Worm (Caenorhabditis elegans): Measurements from ENCODE around the gene gfl-1.

Gene gfl-1

DNA sequence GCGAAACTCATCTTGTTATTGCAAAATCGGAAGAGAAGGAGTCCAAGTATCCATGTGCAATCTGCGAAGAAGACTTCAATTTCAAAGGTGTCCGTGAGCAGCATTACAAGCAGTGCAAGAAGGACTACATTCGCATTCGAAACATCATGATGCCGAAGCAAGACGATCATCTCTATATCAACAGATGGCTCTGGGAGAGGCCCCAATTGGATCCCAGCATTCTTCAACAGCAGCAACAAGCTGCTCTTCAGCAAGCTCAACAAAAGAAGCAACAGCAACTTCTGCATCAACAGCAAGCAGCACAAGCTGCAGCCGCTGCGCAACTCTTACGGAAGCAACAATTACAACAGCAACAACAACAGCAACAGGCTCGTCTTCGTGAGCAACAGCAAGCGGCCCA lies 5.1 kb downstream of the gfl-1 start:
- no peak for TF ChIP-seq lsy-2 (tag; optimal IDR thresholded peaks at IDR 0.05)
- no peak for TF ChIP-seq mep-1 (tag; optimal IDR thresholded peaks at IDR 0.05)
- TF ChIP-seq sptf-1 (tag; optimal IDR thresholded peaks at IDR 0.05), result no peak
- no peak for TF ChIP-seq flh-1 (GFP tag; optimal IDR thresholded peaks at IDR 0.05)
- no peak for TF ChIP-seq cnd-1 (tag; optimal IDR thresholded peaks at IDR 0.05)
- TF ChIP-seq ces-1 (GFP tag; optimal IDR thresholded peaks at IDR 0.05), result no peak
- no peak for TF ChIP-seq ceh-43 (GFP tag; optimal IDR thresholded peaks at IDR 0.05)
- no peak for TF ChIP-seq unc-62 (GFP tag; optimal IDR thresholded peaks at IDR 0.05)

DNA sequence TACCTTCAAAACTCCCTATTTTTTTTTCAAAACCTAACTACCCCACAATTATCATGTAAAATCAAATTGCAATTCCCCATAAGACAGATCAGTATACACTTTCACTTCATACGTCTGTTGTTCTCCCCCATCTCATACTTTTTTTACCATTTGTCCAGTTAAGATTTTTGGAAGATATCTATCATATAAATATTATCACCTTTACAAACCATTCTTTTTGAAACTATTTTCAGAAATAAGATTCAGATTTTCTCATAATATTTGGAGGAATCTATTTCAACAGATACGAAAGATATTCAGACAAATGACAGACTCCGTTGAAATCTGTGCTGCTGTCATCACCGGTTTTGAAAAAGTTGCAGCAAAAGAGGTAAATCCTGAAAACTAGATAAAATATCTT lies 6.7 kb downstream of the gfl-1 start, which contains the start of gene M04B2.2:
Gene M04B2.2 (plus strand): TSS at position 301 of the 400 bp plus-strand sequence.
- no peak for TF ChIP-seq drap-1 (GFP tag; optimal IDR thresholded peaks at IDR 0.05)
- no peak for TF ChIP-seq lin-32 (GFP tag; optimal IDR thresholded peaks at IDR 0.05)
- TF ChIP-seq unc-120 (tag; optimal IDR thresholded peaks at IDR 0.05; ENCODE audit: poor library complexity, severe bottlenecking), result no peak
- TF ChIP-seq nhr-12 (tag; optimal IDR thresholded peaks at IDR 0.05), result no peak
- TF ChIP-seq nhr-237 (tag; optimal IDR thresholded peaks at IDR 0.05), result no peak
- TF ChIP-seq mls-2 (tag; optimal IDR thresholded peaks at IDR 0.05), result no peak
- TF ChIP-seq elt-1 (tag; optimal IDR thresholded peaks at IDR 0.05; ENCODE audit: borderline replicate concordance, insufficient read depth), result no peak
- no peak for TF ChIP-seq mab-5 (tag; optimal IDR thresholded peaks at IDR 0.05)
- TF ChIP-seq blmp-1 (tag; optimal IDR thresholded peaks at IDR 0.05), result no peak
- TF ChIP-seq nhr-28 (tag; optimal IDR thresholded peaks at IDR 0.05), result no peak
- TF ChIP-seq M03D4.4 (tag; optimal IDR thresholded peaks at IDR 0.05), result no peak
- TF ChIP-seq cnd-1 (tag; optimal IDR thresholded peaks at IDR 0.05), result no peak
- TF ChIP-seq ceh-43 (GFP tag; optimal IDR thresholded peaks at IDR 0.05), result no peak
- TF ChIP-seq ceh-39 (tag; optimal IDR thresholded peaks at IDR 0.05), result no peak
- no peak for TF ChIP-seq nhr-2 (tag; optimal IDR thresholded peaks at IDR 0.05)
- no peak for TF ChIP-seq tbx-8 (GFP tag; optimal IDR thresholded peaks at IDR 0.05)
- no peak for TF ChIP-seq zip-8 (tag; optimal IDR thresholded peaks at IDR 0.05)

DNA sequence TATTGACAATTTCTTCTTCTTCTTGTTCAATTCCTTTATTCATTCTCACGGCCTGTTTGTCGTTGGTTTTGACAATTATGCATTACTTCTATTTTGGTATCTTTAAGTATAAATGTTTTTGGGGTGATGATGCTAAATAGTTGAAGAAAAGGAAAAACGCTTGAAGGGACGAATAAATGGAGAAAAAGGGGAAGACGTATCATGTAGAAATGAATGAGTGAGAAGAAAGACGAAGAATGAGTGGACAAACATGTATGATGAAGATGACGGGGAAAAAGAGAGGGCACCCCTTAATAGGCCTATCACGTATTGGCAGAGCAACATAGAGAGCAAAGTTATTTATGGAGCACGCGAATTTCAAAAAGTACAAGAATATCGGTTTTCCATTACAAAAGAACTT lies 27.6 kb downstream of the gfl-1 start, which contains the start of gene M04B2.7:
Gene M04B2.7 (minus strand): TSS at position 101 of the 400 bp plus-strand sequence.
- TF ChIP-seq tbx-8 (GFP tag; optimal IDR thresholded peaks at IDR 0.05) (no peak), elt-3 (tag; optimal IDR thresholded peaks at IDR 0.05) (no peak), snpc-4 (tag; optimal IDR thresholded peaks at IDR 0.05) (no peak), ztf-11 (tag; optimal IDR thresholded peaks at IDR 0.05) (no peak), pha-4 (tag; optimal IDR thresholded peaks at IDR 0.05) (no peak)

DNA sequence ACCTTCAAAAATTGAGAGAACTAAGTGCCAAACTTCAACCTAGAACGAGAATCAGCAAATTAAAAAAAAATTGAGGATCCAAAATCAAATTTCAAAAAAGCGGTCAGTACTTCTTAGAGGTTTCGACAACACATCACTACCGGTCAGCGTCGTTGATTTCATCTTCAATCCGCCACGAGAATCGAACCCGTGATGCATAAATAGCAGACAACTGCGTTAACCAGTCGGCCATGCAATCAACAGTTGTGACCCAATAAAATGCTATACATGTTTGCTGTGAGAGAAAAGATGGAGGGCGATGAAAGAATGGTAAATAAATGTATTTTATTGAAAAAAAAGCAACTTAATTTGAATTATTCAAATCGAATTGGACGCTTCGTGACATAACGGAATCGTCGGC lies 28.6 kb downstream of the gfl-1 start:
- TF ChIP-seq lsy-2 (tag; optimal IDR thresholded peaks at IDR 0.05) (peak; percentile 29), ztf-11 (tag; optimal IDR thresholded peaks at IDR 0.05) (peak; percentile 57), elt-1 (tag; optimal IDR thresholded peaks at IDR 0.05; ENCODE audit: borderline replicate concordance, insufficient read depth) (no peak), mep-1 (tag; optimal IDR thresholded peaks at IDR 0.05) (peak; percentile 79), M03D4.4 (tag; optimal IDR thresholded peaks at IDR 0.05) (peak; percentile 90), unc-39 (tag; optimal IDR thresholded peaks at IDR 0.05) (no peak), drap-1 (GFP tag; optimal IDR thresholded peaks at IDR 0.05) (peak; percentile 93), nhr-2 (tag; optimal IDR thresholded peaks at IDR 0.05) (no peak), nhr-76 (tag; optimal IDR thresholded peaks at IDR 0.05) (no peak), unc-62 (GFP tag; optimal IDR thresholded peaks at IDR 0.05) (peak; percentile 61), ceh-39 (tag; optimal IDR thresholded peaks at IDR 0.05) (no peak), lin-13 (tag; optimal IDR thresholded peaks at IDR 0.05) (peak; percentile 59), blmp-1 (tag; optimal IDR thresholded peaks at IDR 0.05) (no peak), lin-32 (GFP tag; optimal IDR thresholded peaks at IDR 0.05) (peak; percentile 79), cnd-1 (tag; optimal IDR thresholded peaks at IDR 0.05) (peak; percentile 86), pha-4 (tag; optimal IDR thresholded peaks at IDR 0.05) (peak; percentile 28), nhr-237 (tag; optimal IDR thresholded peaks at IDR 0.05) (peak; percentile 20), snpc-4 (tag; optimal IDR thresholded peaks at IDR 0.05) (no peak), ceh-43 (GFP tag; optimal IDR thresholded peaks at IDR 0.05) (peak; percentile 81), ceh-83 (GFP tag; optimal IDR thresholded peaks at IDR 0.05) (peak; percentile 90), sptf-1 (tag; optimal IDR thresholded peaks at IDR 0.05) (peak; percentile 91), elt-3 (tag; optimal IDR thresholded peaks at IDR 0.05) (no peak), ham-2 (GFP tag; optimal IDR thresholded peaks at IDR 0.05) (peak; percentile 78), unc-120 (tag; optimal IDR thresholded peaks at IDR 0.05; ENCODE audit: poor library complexity, severe bottlenecking) (peak; percentile 91), hlh-1 (tag; optimal IDR thresholded peaks at IDR 0.05) (peak; percentile 54), ces-1 (GFP tag; optimal IDR thresholded peaks at IDR 0.05) (no peak), mab-5 (tag; optimal IDR thresholded peaks at IDR 0.05) (no peak), nhr-12 (tag; optimal IDR thresholded peaks at IDR 0.05) (no peak), flh-1 (GFP tag; optimal IDR thresholded peaks at IDR 0.05) (peak; percentile 47), bed-3 (GFP tag; optimal IDR thresholded peaks at IDR 0.05) (peak; percentile 85), tbx-8 (GFP tag; optimal IDR thresholded peaks at IDR 0.05) (peak; percentile 15), nhr-28 (tag; optimal IDR thresholded peaks at IDR 0.05) (peak; percentile 68), mls-2 (tag; optimal IDR thresholded peaks at IDR 0.05) (peak; percentile 90), zip-8 (tag; optimal IDR thresholded peaks at IDR 0.05) (no peak), sem-2 (GFP tag; optimal IDR thresholded peaks at IDR 0.05) (peak; percentile 85)

Measured in whole organism, mixed stage, embryonic.